Worm (Caenorhabditis elegans) whole organism, late embryonic: ENCODE data around the gene pac-1.

Source experiments
- K02D7.2 ChIP-seq: sonication (generic microtip); optimal IDR thresholded peaks from 2 replicates; lab custom pipeline; 2017; ENCODE audit warnings: mild to moderate bottlenecking, missing genetic modification characterization, missing compliant biosample characterization
- ama-1 ChIP-seq: fragments of 150-350 bp; optimal IDR thresholded peaks from 2 replicates; lab custom pipeline; 2014
- pros-1 ChIP-seq: fragments of 150-350 bp; optimal IDR thresholded peaks from 2 replicates; lab custom pipeline; 2014; ENCODE audit warnings: missing biosample characterization, missing genetic modification reagents, missing genetic modification characterization
- ztf-16 ChIP-seq: sonication (generic microtip); optimal IDR thresholded peaks from 2 replicates; lab custom pipeline; 2017; ENCODE audit warnings: missing genetic modification characterization, missing compliant biosample characterization

DNA sequence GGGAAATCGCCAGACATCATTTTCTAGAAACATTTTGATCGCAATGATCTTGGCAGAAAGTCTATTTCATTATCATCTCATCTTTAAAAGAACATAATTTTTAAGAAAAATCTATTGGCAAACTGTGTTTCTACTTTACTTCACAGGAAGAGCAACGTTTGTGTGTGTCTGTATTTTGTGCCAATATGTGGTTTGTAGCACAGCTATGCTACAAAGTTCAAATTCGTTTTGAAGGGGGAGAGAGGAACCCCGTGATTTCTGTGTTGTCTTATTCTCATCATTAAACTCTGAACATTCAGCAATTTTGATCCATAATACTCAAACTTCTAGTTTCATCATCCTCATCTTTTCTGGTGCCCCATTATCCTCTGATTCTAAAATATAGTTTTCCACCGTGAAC, 56.9 kb downstream of the pac-1 start:
- TF ChIP-seq ztf-16 (tag; lab: Kevin White, UChicago) = no peak
- TF ChIP-seq ama-1 (lab: Kevin White, UChicago) = no peak
- no peak for TF ChIP-seq pros-1 (tag; lab: Kevin White, UChicago)
- no peak for TF ChIP-seq K02D7.2
